Fruit fly (Drosophila melanogaster) whole organism, prepupa: ENCODE results near the gene moody.
A peak's percentile ranks its signal among the peaks of the same experiment; 100 is the strongest.

Experiments used
- CG10631 ChIP-seq: fragments of 200-800 bp; sonication (Bioruptor generic); optimal IDR thresholded peaks from 2 replicates; lab custom pipeline; 2016; ENCODE audit warnings: missing biosample characterization, missing genetic modification characterization
- CG11294 ChIP-seq: fragments of 200-800 bp; sonication (Bioruptor generic); IDR thresholded peaks from 2 replicates; pipeline ENCODE4 v1.3.6; 2022; ENCODE audit warnings: missing biosample characterization, missing genetic modification characterization
- CG11762 ChIP-seq: fragments of 200-800 bp; sonication (Bioruptor generic); optimal IDR thresholded peaks from 3 replicates; lab custom pipeline; 2016; ENCODE audit warnings: missing biosample characterization, missing genetic modification characterization; ENCODE audit not compliant: insufficient read depth
- CG11902 ChIP-seq: fragments of 200-800 bp; sonication (Bioruptor generic); optimal IDR thresholded peaks from 3 replicates; lab custom pipeline; 2016; ENCODE audit warnings: missing biosample characterization, missing genetic modification characterization
- CG15336 ChIP-seq: fragments of 200-800 bp; sonication (Bioruptor generic); IDR thresholded peaks from 2 replicates; pipeline ENCODE4 v1.3.6; 2022; ENCODE audit warnings: missing biosample characterization, missing genetic modification characterization
- CG1621 ChIP-seq: fragments of 200-800 bp; sonication (Bioruptor generic); optimal IDR thresholded peaks from 3 replicates; lab custom pipeline; 2018; ENCODE audit warnings: missing biosample characterization, mild to moderate bottlenecking, missing genetic modification characterization
- CG16779 ChIP-seq: fragments of 200-800 bp; sonication (Bioruptor generic); optimal IDR thresholded peaks from 3 replicates; lab custom pipeline; 2017; ENCODE audit warnings: missing biosample characterization, mild to moderate bottlenecking, missing genetic modification characterization
- CG3032 ChIP-seq: fragments of 200-800 bp; optimal IDR thresholded peaks from 2 replicates; lab custom pipeline; 2019; ENCODE audit warnings: missing biosample characterization, mild to moderate bottlenecking, missing genetic modification characterization, moderate library complexity
- CG31627 ChIP-seq: fragments of 200-800 bp; sonication (Bioruptor generic); optimal IDR thresholded peaks from 3 replicates; lab custom pipeline; 2016; ENCODE audit warnings: missing biosample characterization, missing genetic modification characterization
- CG34406 ChIP-seq: fragments of 200-800 bp; sonication (Bioruptor generic); optimal IDR thresholded peaks from 3 replicates; lab custom pipeline; 2016; ENCODE audit warnings: missing biosample characterization, missing genetic modification characterization
- CG3919 ChIP-seq: fragments of 200-800 bp; sonication (Bioruptor generic); optimal IDR thresholded peaks from 3 replicates; lab custom pipeline; 2016; ENCODE audit warnings: missing biosample characterization, missing genetic modification characterization
- CG4318 ChIP-seq: fragments of 200-800 bp; sonication (Bioruptor generic); optimal IDR thresholded peaks from 3 replicates; lab custom pipeline; 2017; ENCODE audit warnings: missing biosample characterization, mild to moderate bottlenecking, missing genetic modification characterization
- CG6163 ChIP-seq: fragments of 200-800 bp; sonication (Bioruptor generic); IDR thresholded peaks from 3 replicates; pipeline ENCODE4 v1.3.6; 2022; ENCODE audit warnings: missing biosample characterization, missing genetic modification characterization
- CG6792 ChIP-seq: fragments of 200-800 bp; sonication (Bioruptor generic); optimal IDR thresholded peaks from 3 replicates; lab custom pipeline; 2016; ENCODE audit warnings: missing biosample characterization, missing genetic modification characterization
- CG6808 ChIP-seq: fragments of 200-800 bp; sonication (Bioruptor generic); optimal IDR thresholded peaks from 3 replicates; lab custom pipeline; 2017; ENCODE audit warnings: missing biosample characterization, missing genetic modification characterization, mild to moderate bottlenecking, moderate library complexity, missing genetic modification reagents
- CG6854 ChIP-seq: fragments of 200-800 bp; sonication (Bioruptor generic); optimal IDR thresholded peaks from 2 replicates; lab custom pipeline; 2017; ENCODE audit warnings: missing biosample characterization, mild to moderate bottlenecking, missing genetic modification characterization
- CG7368 ChIP-seq: fragments of 200-800 bp; sonication (Bioruptor generic); optimal IDR thresholded peaks from 3 replicates; lab custom pipeline; 2016; ENCODE audit warnings: missing biosample characterization, missing genetic modification characterization
- CG8319 ChIP-seq: fragments of 200-800 bp; sonication (Bioruptor generic); optimal IDR thresholded peaks from 3 replicates; lab custom pipeline; 2016; ENCODE audit warnings: missing biosample characterization, missing genetic modification characterization
- CG9139 ChIP-seq: fragments of 200-800 bp; sonication (Bioruptor generic); optimal IDR thresholded peaks from 3 replicates; lab custom pipeline; 2017; ENCODE audit warnings: missing biosample characterization, mild to moderate bottlenecking, missing genetic modification characterization
- Eip75B ChIP-seq: fragments of 200-800 bp; sonication (Bioruptor generic); optimal IDR thresholded peaks from 3 replicates; lab custom pipeline; 2016; ENCODE audit warnings: missing biosample characterization, missing genetic modification characterization
- Eip78C ChIP-seq: fragments of 200-800 bp; sonication (Bioruptor generic); peaks from one replicate; lab custom pipeline; 2016; ENCODE audit warnings: missing biosample characterization, missing genetic modification characterization
- Ets21C ChIP-seq: fragments of 200-800 bp; sonication (Bioruptor generic); optimal IDR thresholded peaks from 3 replicates; lab custom pipeline; 2016; ENCODE audit warnings: missing biosample characterization, missing genetic modification characterization
- Gug ChIP-seq: fragments of 200-800 bp; sonication (Bioruptor generic); IDR thresholded peaks from 2 replicates; pipeline ENCODE4 v1.3.6; 2022; ENCODE audit warnings: missing biosample characterization, missing genetic modification characterization
- Hr38 ChIP-seq: sonication (Bioruptor generic); optimal IDR thresholded peaks from 2 replicates; lab custom pipeline; 2016; ENCODE audit warnings: missing biosample characterization, missing genetic modification characterization
- Hr4 ChIP-seq: fragments of 200-800 bp; sonication (Bioruptor generic); optimal IDR thresholded peaks from 3 replicates; lab custom pipeline; 2016; ENCODE audit warnings: missing biosample characterization, missing genetic modification characterization
- Lpt ChIP-seq: fragments of 200-800 bp; sonication (Bioruptor generic); optimal IDR thresholded peaks from 3 replicates; lab custom pipeline; 2016; ENCODE audit warnings: missing biosample characterization, missing genetic modification characterization
- Met ChIP-seq: fragments of 200-800 bp; sonication (Bioruptor generic); optimal IDR thresholded peaks from 3 replicates; lab custom pipeline; 2016; ENCODE audit warnings: missing biosample characterization, missing genetic modification characterization
- OdsH ChIP-seq: fragments of 200-800 bp; sonication (Bioruptor generic); optimal IDR thresholded peaks from 3 replicates; lab custom pipeline; 2016; ENCODE audit warnings: missing biosample characterization, missing genetic modification characterization
- Smox ChIP-seq: fragments of 200-800 bp; sonication (Bioruptor generic); optimal IDR thresholded peaks from 3 replicates; lab custom pipeline; 2016; ENCODE audit warnings: missing biosample characterization, missing genetic modification characterization
- Sox14 ChIP-seq: fragments of 200-800 bp; sonication (Bioruptor generic); optimal IDR thresholded peaks from 3 replicates; lab custom pipeline; 2016; ENCODE audit warnings: missing biosample characterization, missing genetic modification characterization
- achi ChIP-seq: fragments of 200-800 bp; sonication (Bioruptor generic); optimal IDR thresholded peaks from 3 replicates; lab custom pipeline; 2016; ENCODE audit warnings: missing biosample characterization, missing genetic modification characterization
- acj6 ChIP-seq: fragments of 200-800 bp; sonication (Bioruptor generic); optimal IDR thresholded peaks from 3 replicates; lab custom pipeline; 2016; ENCODE audit warnings: missing biosample characterization, missing genetic modification characterization
- cyc ChIP-seq: fragments of 200-800 bp; sonication (Bioruptor generic); optimal IDR thresholded peaks from 3 replicates; lab custom pipeline; 2016; ENCODE audit warnings: missing biosample characterization, missing genetic modification characterization
- dsx ChIP-seq: fragments of 200-800 bp; optimal IDR thresholded peaks from 3 replicates; lab custom pipeline; 2019; ENCODE audit warnings: missing biosample characterization, mild to moderate bottlenecking, missing genetic modification characterization, moderate library complexity; ENCODE audit not compliant: poor library complexity, severe bottlenecking
- esn ChIP-seq: fragments of 200-800 bp; sonication (Bioruptor generic); optimal IDR thresholded peaks from 2 replicates; lab custom pipeline; 2016; ENCODE audit warnings: missing biosample characterization, mild to moderate bottlenecking, missing genetic modification characterization, moderate library complexity
- fkh ChIP-seq: fragments of 200-800 bp; sonication (Bioruptor generic); optimal IDR thresholded peaks from 3 replicates; lab custom pipeline; 2017; ENCODE audit warnings: missing biosample characterization, mild to moderate bottlenecking, missing genetic modification characterization, moderate library complexity
- lz ChIP-seq: fragments of 200-800 bp; sonication (Bioruptor generic); optimal IDR thresholded peaks from 3 replicates; lab custom pipeline; 2016; ENCODE audit warnings: missing biosample characterization, missing genetic modification characterization
- net ChIP-seq: fragments of 200-800 bp; sonication (Bioruptor generic); optimal IDR thresholded peaks from 3 replicates; lab custom pipeline; 2016; ENCODE audit warnings: missing biosample characterization, missing genetic modification characterization
- pdm3 ChIP-seq: fragments of 200-800 bp; sonication (Bioruptor generic); optimal IDR thresholded peaks from 3 replicates; lab custom pipeline; 2016; ENCODE audit warnings: missing biosample characterization, missing genetic modification characterization
- spab ChIP-seq: fragments of 200-800 bp; sonication (Bioruptor generic); optimal IDR thresholded peaks from 2 replicates; lab custom pipeline; 2017; ENCODE audit warnings: missing biosample characterization, mild to moderate bottlenecking, missing genetic modification characterization, missing genetic modification reagents
- svp ChIP-seq: fragments of 200-800 bp; sonication (Bioruptor generic); peaks from one replicate; lab custom pipeline; 2016; ENCODE audit warnings: missing biosample characterization, missing genetic modification characterization
- topi ChIP-seq: fragments of 200-800 bp; sonication (Bioruptor generic); optimal IDR thresholded peaks from 3 replicates; lab custom pipeline; 2016; ENCODE audit warnings: missing biosample characterization, missing genetic modification characterization
- vri ChIP-seq: fragments of 200-800 bp; sonication (Bioruptor generic); optimal IDR thresholded peaks from 3 replicates; lab custom pipeline; 2016; ENCODE audit warnings: missing biosample characterization, mild to moderate bottlenecking, missing genetic modification characterization

moody gene

dm6 chrX:2075846-2076377 is 26.0 kb upstream of the moody start, which contains the start of gene CG4045:
Gene CG4045 (minus strand): TSS chrX:2075900.
- TF ChIP-seq CG15336 (GFP tag; lab: Robert Waterston, UW) (peak; percentile 9; the same call in 1 of the 2 replicates), OdsH (GFP tag; lab: Kevin White, UChicago) (peak; percentile 1), Eip78C (GFP tag; lab: Kevin White, UChicago) (peak; percentile 33), CG3032 (tag; lab: Kevin White, UChicago) (peak; percentile 30), Hr38 (GFP tag; lab: Kevin White, UChicago) (no peak), svp (peak; percentile 73), spab (GFP tag; lab: Kevin White, UChicago) (no peak), topi (GFP tag; lab: Kevin White, UChicago) (peak; percentile 2), CG8319 (GFP tag; lab: Kevin White, UChicago) (no peak), CG31627 (GFP tag; lab: Kevin White, UChicago) (no peak)

DNA sequence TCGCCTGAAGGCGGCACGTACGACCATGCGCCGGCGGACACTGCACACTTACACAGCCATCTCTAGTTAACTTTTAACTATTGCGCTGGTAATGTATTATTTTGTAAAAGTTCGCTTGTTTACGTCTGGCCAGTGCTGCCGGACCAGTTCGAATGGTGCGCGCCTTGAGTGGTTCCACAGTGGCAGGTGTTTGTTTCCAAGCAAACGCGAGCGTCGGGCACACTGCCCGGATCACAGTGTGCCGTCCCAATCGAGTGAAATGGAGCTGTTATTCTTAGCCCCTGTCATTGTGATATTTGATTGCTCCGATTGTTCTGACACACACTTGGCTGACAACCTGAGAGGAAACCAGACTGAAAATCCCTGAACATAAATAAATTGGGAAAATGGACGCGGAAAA is 23.4 kb upstream of the moody start, which contains the start of gene CG4199:
TSS of gene CG4199 (minus strand) at position 159 of the 400 bp plus-strand sequence.
- TF ChIP-seq CG1621 = peak; percentile 19
- TF ChIP-seq CG6163 (GFP tag; lab: Robert Waterston, UW) = no peak
- no peak for TF ChIP-seq CG11762 (GFP tag; lab: Kevin White, UChicago)
- TF ChIP-seq Hr4 = no peak
- TF ChIP-seq CG3032 (tag; lab: Kevin White, UChicago) = no peak
- no peak for TF ChIP-seq CG10631 (GFP tag; lab: Kevin White, UChicago)
- no peak for TF ChIP-seq Met (GFP tag; lab: Kevin White, UChicago)
- TF ChIP-seq Hr38 (GFP tag; lab: Kevin White, UChicago) = no peak
- no peak for TF ChIP-seq CG9139 (GFP tag; lab: Kevin White, UChicago)
- no peak for TF ChIP-seq svp
- TF ChIP-seq CG15336 (GFP tag; lab: Robert Waterston, UW) = no peak
- TF ChIP-seq cyc (GFP tag; lab: Kevin White, UChicago) = no peak
- TF ChIP-seq spab (GFP tag; lab: Kevin White, UChicago) = no peak
- no peak for TF ChIP-seq vri (GFP tag; lab: Kevin White, UChicago)
- TF ChIP-seq topi (GFP tag; lab: Kevin White, UChicago) = no peak
- TF ChIP-seq Ets21C = no peak
- peak; percentile 41 for TF ChIP-seq Eip78C (GFP tag; lab: Kevin White, UChicago)
- peak; percentile 57 for TF ChIP-seq fkh (GFP tag; lab: Kevin White, UChicago)
- TF ChIP-seq CG11294 (GFP tag; lab: Robert Waterston, UW) = no peak
- TF ChIP-seq CG3919 = no peak
- TF ChIP-seq pdm3 (GFP tag; lab: Kevin White, UChicago) = no peak
- no peak for TF ChIP-seq CG16779 (tag; lab: Kevin White, UChicago)
- TF ChIP-seq CG4318 (GFP tag; lab: Kevin White, UChicago) = no peak
- no peak for TF ChIP-seq lz (GFP tag; lab: Kevin White, UChicago)
- no peak for TF ChIP-seq OdsH (GFP tag; lab: Kevin White, UChicago)
- no peak for TF ChIP-seq Eip75B
- no peak for TF ChIP-seq acj6 (GFP tag; lab: Kevin White, UChicago)
- TF ChIP-seq esn (GFP tag; lab: Kevin White, UChicago) = peak; percentile 6
- peak; percentile 32 for TF ChIP-seq achi (GFP tag; lab: Kevin White, UChicago)
- peak; percentile 14 for TF ChIP-seq Sox14 (GFP tag; lab: Kevin White, UChicago)
- TF ChIP-seq net (GFP tag; lab: Kevin White, UChicago) = no peak
- TF ChIP-seq CG8319 (GFP tag; lab: Kevin White, UChicago) = no peak
- TF ChIP-seq CG31627 (GFP tag; lab: Kevin White, UChicago) = no peak

DNA sequence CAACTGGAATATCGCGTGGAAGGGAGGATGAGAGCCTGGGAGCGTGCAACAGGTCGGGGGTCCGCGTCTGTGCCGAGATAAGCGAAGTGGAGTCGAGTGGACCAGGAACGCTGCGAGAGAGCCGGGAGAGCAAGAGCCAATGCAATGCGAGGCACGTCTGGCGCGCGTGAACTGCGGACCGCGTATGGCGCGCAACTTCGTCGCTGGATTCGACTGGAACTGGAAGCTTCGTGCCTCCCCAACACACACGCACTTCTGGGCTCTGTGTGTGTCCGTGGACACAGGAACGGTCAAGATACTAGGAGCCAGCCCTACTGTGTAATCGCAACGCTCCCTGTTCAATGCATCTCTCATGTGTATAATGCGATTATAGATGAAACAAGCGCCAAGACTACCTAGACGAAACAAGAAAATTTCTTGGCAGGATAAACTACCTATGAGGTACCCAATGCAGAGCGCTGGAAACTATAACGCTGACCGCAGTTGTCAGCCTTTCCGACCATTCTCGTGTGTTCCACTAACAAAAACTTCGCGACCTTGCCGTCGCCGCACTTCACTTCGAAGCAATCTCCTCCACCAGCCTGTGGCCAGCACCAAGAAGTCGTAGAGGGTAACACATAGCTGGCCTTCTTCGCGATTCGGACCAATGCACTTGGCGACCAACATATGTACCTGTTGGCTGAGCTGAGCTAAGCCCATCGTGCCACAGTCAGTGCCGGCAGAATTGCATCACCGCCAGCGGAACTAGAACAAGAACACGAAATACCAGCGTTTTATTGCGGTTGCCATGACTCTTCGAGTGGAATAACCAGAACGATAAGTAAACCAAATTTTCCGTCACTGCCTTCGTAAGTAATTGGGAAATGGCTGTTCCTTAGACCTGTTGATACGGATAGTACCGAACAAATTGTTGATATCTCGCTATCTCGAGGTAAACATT is 22.2 kb upstream of the moody start, which contains the start of gene Rtca:
TSS of gene Rtca (plus strand) at position 536 of the 940 bp plus-strand sequence.
- peak; percentile 86 for TF ChIP-seq Smox
- TF ChIP-seq dsx = peak; percentile 77
- peak; percentile 92 for TF ChIP-seq esn (GFP tag; lab: Kevin White, UChicago)
- no peak for TF ChIP-seq Hr38 (GFP tag; lab: Kevin White, UChicago)
- peak; percentile 86 for TF ChIP-seq CG15336 (GFP tag; lab: Robert Waterston, UW)
- TF ChIP-seq spab (GFP tag; lab: Kevin White, UChicago) = peak; percentile 84
- peak; percentile 90 for TF ChIP-seq CG7368
- peak; percentile 91 for TF ChIP-seq CG6792
- peak; percentile 84 for TF ChIP-seq Lpt
- TF ChIP-seq Eip75B = peak; percentile 93
- TF ChIP-seq Hr4 = peak; percentile 89
- TF ChIP-seq CG8319 (GFP tag; lab: Kevin White, UChicago) = peak; percentile 83
- TF ChIP-seq CG11902 = peak; percentile 84
- peak; percentile 80 for TF ChIP-seq CG34406 (GFP tag; lab: Kevin White, UChicago)
- peak; percentile 91 for TF ChIP-seq Sox14 (GFP tag; lab: Kevin White, UChicago)
- peak; percentile 89 for TF ChIP-seq CG6808 (GFP tag; lab: Kevin White, UChicago)
- TF ChIP-seq cyc (GFP tag; lab: Kevin White, UChicago) = peak; percentile 89
- peak; percentile 87 for TF ChIP-seq CG6854
- peak; percentile 78 for TF ChIP-seq Gug
